Worm (Caenorhabditis elegans): ENCODE data around the gene srt-11.

Gene srt-11

ce11 chrII:14816086-14816485 is 10.3 kb downstream of the srt-11 start:
- TF ChIP-seq nhr-10 (tag; optimal IDR thresholded peaks at IDR 0.05) = no peak
- no peak for TF ChIP-seq gmeb-1 (tag; optimal IDR thresholded peaks at IDR 0.05)
- TF ChIP-seq unc-62 (GFP tag; optimal IDR thresholded peaks at IDR 0.05) = no peak
- no peak for TF ChIP-seq elt-3 (tag; optimal IDR thresholded peaks at IDR 0.05)
- no peak for TF ChIP-seq ztf-11 (tag; optimal IDR thresholded peaks at IDR 0.05)
- TF ChIP-seq ama-1 (optimal IDR thresholded peaks at IDR 0.05) = no peak
- TF ChIP-seq Y55F3AM.14 (GFP tag; optimal IDR thresholded peaks at IDR 0.05) = no peak
- no peak for TF ChIP-seq C34F6.9 (tag; optimal IDR thresholded peaks at IDR 0.05)
- no peak for TF ChIP-seq ztf-1 (GFP tag; conservative IDR thresholded peaks at IDR 0.05)
- no peak for TF ChIP-seq nhr-21 (tag; optimal IDR thresholded peaks at IDR 0.05)
- no peak for TF ChIP-seq elt-1 (tag; optimal IDR thresholded peaks at IDR 0.05)
- no peak for TF ChIP-seq unc-55 (GFP tag; optimal IDR thresholded peaks at IDR 0.05)

ce11 chrII:14818376-14818775 is 12.6 kb downstream of the srt-11 start, which contains the start of gene nhr-61:
nhr-61 (minus strand) TSS chrII:14818543.
- TF ChIP-seq elt-1 (tag; optimal IDR thresholded peaks at IDR 0.05) = peak; percentile 54
- no peak for TF ChIP-seq dmd-4 (tag; optimal IDR thresholded peaks at IDR 0.05)
- no peak for TF ChIP-seq C34F6.9 (tag; optimal IDR thresholded peaks at IDR 0.05)
- TF ChIP-seq ZK546.5 (tag; optimal IDR thresholded peaks at IDR 0.05) = no peak

ce11 chrII:14819258-14819985 is 13.6 kb downstream of the srt-11 start:
- TF ChIP-seq unc-55 (GFP tag; optimal IDR thresholded peaks at IDR 0.05) (no peak), fos-1 (tag; optimal IDR thresholded peaks at IDR 0.05) (peak; percentile 11)

DNA sequence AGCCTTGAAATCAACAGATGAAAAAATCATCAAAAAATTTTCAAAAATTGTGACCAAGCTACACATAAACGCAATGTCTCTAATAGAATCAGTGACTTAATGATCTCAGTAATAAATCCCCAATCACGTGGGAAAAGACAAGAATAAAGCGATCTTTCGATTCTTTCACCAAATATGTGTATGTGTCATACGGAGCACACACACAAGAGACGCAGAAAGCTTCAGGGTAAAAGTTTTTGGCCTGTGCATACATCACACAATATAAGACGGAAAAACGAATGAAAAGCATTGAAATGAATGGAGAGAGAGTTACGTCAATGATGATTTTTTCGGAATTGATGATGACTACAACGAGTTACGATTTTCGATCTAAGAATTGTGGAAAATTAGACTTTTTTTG is 14.7 kb downstream of the srt-11 start:
- TF ChIP-seq nhr-21 (tag; optimal IDR thresholded peaks at IDR 0.05) (peak; percentile 5), dmd-4 (tag; optimal IDR thresholded peaks at IDR 0.05) (no peak), zag-1 (tag; optimal IDR thresholded peaks at IDR 0.05) (no peak), C34F6.9 (tag; optimal IDR thresholded peaks at IDR 0.05) (peak; percentile 13), fos-1 (tag; optimal IDR thresholded peaks at IDR 0.05) (peak; percentile 54)

DNA sequence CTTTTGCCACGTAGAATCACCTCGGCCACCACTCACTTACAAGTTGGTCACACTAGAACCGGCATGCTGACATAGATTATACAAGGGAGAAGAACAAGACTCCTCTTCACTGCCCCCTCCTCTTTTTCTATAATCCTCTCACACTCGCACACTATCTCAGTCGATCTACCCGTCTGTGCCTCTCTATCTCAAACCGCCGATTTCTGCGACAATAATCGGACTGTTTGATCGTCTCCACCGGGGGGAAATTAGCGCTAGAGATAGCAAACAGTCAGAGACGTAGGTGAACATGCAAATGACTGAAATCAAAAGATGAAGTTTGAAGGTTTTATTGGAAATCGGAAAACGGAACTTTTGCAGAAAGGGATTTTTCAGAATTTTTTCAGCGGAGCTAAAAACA is 16.6 kb downstream of the srt-11 start:
- TF ChIP-seq lin-39 (tag; optimal IDR thresholded peaks at IDR 0.05) (no peak), nhr-237 (tag; optimal IDR thresholded peaks at IDR 0.05) (no peak), nhr-129 (tag; optimal IDR thresholded peaks at IDR 0.05) (peak; percentile 76), nhr-77 (tag; optimal IDR thresholded peaks at IDR 0.05) (peak; percentile 51), dmd-4 (tag; optimal IDR thresholded peaks at IDR 0.05) (no peak), ztf-4 (tag; optimal IDR thresholded peaks at IDR 0.05) (peak; percentile 38), sma-3 (GFP tag; optimal IDR thresholded peaks at IDR 0.05) (peak; percentile 71), elt-1 (tag; optimal IDR thresholded peaks at IDR 0.05) (peak; percentile 14), nhr-23 (tag; optimal IDR thresholded peaks at IDR 0.05) (no peak), unc-39 (tag; optimal IDR thresholded peaks at IDR 0.05) (no peak), mab-5 (tag; optimal IDR thresholded peaks at IDR 0.05) (no peak), snpc-4 (tag; optimal IDR thresholded peaks at IDR 0.05) (peak; percentile 0), C34F6.9 (tag; optimal IDR thresholded peaks at IDR 0.05) (peak; percentile 40), ama-1 (optimal IDR thresholded peaks at IDR 0.05) (no peak), lin-13 (GFP tag; optimal IDR thresholded peaks at IDR 0.05) (peak; percentile 42), lin-11 (tag; optimal IDR thresholded peaks at IDR 0.05) (no peak), blmp-1 (tag; optimal IDR thresholded peaks at IDR 0.05; ENCODE audit: insufficient read depth) (peak; percentile 56), ceh-16 (tag; optimal IDR thresholded peaks at IDR 0.05) (peak; percentile 68), nhr-10 (tag; optimal IDR thresholded peaks at IDR 0.05) (no peak), ZK546.5 (tag; optimal IDR thresholded peaks at IDR 0.05) (no peak), aly-2 (tag; optimal IDR thresholded peaks at IDR 0.05) (no peak), nhr-11 (tag; optimal IDR thresholded peaks at IDR 0.05) (no peak), elt-3 (tag; optimal IDR thresholded peaks at IDR 0.05) (no peak), nhr-6 (tag; optimal IDR thresholded peaks at IDR 0.05) (peak; percentile 63), ztf-1 (GFP tag; conservative IDR thresholded peaks at IDR 0.05) (no peak), sma-9 (GFP tag; optimal IDR thresholded peaks at IDR 0.05) (peak; percentile 86), sma-9 (tag; optimal IDR thresholded peaks at IDR 0.05) (no peak), peb-1 (tag; optimal IDR thresholded peaks at IDR 0.05) (no peak), unc-62 (GFP tag; optimal IDR thresholded peaks at IDR 0.05) (no peak), nhr-21 (tag; optimal IDR thresholded peaks at IDR 0.05) (peak; percentile 70), mbf-1 (tag; optimal IDR thresholded peaks at IDR 0.05) (no peak), unc-55 (GFP tag; optimal IDR thresholded peaks at IDR 0.05) (no peak), nhr-25 (tag; optimal IDR thresholded peaks at IDR 0.05) (peak; percentile 89), egl-27 (tag; optimal IDR thresholded peaks at IDR 0.05) (peak; percentile 39), ztf-11 (tag; optimal IDR thresholded peaks at IDR 0.05) (no peak), fos-1 (tag; optimal IDR thresholded peaks at IDR 0.05) (peak; percentile 75), F13H6.1 (tag; optimal IDR thresholded peaks at IDR 0.05) (peak; percentile 86), sem-4 (tag; optimal IDR thresholded peaks at IDR 0.05) (peak; percentile 61), gmeb-1 (tag; optimal IDR thresholded peaks at IDR 0.05) (peak; percentile 76), Y55F3AM.14 (GFP tag; optimal IDR thresholded peaks at IDR 0.05) (no peak), R02D3.7 (tag; optimal IDR thresholded peaks at IDR 0.05) (no peak)

Measured in whole organism, L2 larva.